Fruit fly (Drosophila melanogaster): ENCODE results near the gene Jasper.

Gene Jasper

dm6 chr3R:30055915-30056544, 3.7 kb downstream of the Jasper start, which contains the start of the genes Rpp14b and spn-A (continued):
- TF ChIP-seq CG34406 (GFP tag; optimal IDR thresholded peaks at IDR 0.05) (peak; percentile 38), pdm3 (GFP tag; optimal IDR thresholded peaks at IDR 0.05) (peak; percentile 49), topi (GFP tag; optimal IDR thresholded peaks at IDR 0.05) (peak; percentile 5), CG9139 (GFP tag; optimal IDR thresholded peaks at IDR 0.05) (no peak)

- TF ChIP-seq CG11762 (GFP tag; optimal IDR thresholded peaks at IDR 0.05; ENCODE audit: insufficient read depth) = peak; percentile 28
- peak; percentile 49 for TF ChIP-seq CG6808 (GFP tag; optimal IDR thresholded peaks at IDR 0.05)
- peak; percentile 87 for TF ChIP-seq svp (GFP tag)
- peak; percentile 79 for TF ChIP-seq Ets96B (tag; optimal IDR thresholded peaks at IDR 0.05)
- peak; percentile 90 for TF ChIP-seq Hr39 (GFP tag; optimal IDR thresholded peaks at IDR 0.05)
- peak; percentile 75 for TF ChIP-seq CG15336 (GFP tag; IDR thresholded peaks at IDR 0.05)
- peak; percentile 67 for TF ChIP-seq CG7368 (GFP tag; optimal IDR thresholded peaks at IDR 0.05)
- peak; percentile 86 for TF ChIP-seq Eip75B (GFP tag; optimal IDR thresholded peaks at IDR 0.05)
- no peak for TF ChIP-seq fkh (GFP tag; optimal IDR thresholded peaks at IDR 0.05)
- peak; percentile 66 to 71 for TF ChIP-seq salr (GFP tag; optimal IDR thresholded peaks at IDR 0.05)
- TF ChIP-seq CG10669 (GFP tag; optimal IDR thresholded peaks at IDR 0.05) = peak; percentile 76
- no peak for TF ChIP-seq CG6854 (GFP tag; optimal IDR thresholded peaks at IDR 0.05)
- TF ChIP-seq CG11902 (GFP tag; optimal IDR thresholded peaks at IDR 0.05) = peak; percentile 62
- TF ChIP-seq fd85E (GFP tag; optimal IDR thresholded peaks at IDR 0.05) = no peak
- TF ChIP-seq Sox14 (GFP tag; optimal IDR thresholded peaks at IDR 0.05) = peak; percentile 91
- peak; percentile 78 for TF ChIP-seq CG8632 (GFP tag; optimal IDR thresholded peaks at IDR 0.05)
- TF ChIP-seq acj6 (GFP tag; optimal IDR thresholded peaks at IDR 0.05) = peak; percentile 87
- peak; percentile 53 for TF ChIP-seq fd59A (GFP tag; optimal IDR thresholded peaks at IDR 0.05)
- TF ChIP-seq CG31627 (GFP tag; optimal IDR thresholded peaks at IDR 0.05) = peak; percentile 91
- peak; percentile 91 for TF ChIP-seq CG6163 (GFP tag; IDR thresholded peaks at IDR 0.05)
- TF ChIP-seq CG4318 (GFP tag; optimal IDR thresholded peaks at IDR 0.05) = no peak
- TF ChIP-seq CG16779 (tag; optimal IDR thresholded peaks at IDR 0.05) = peak; percentile 61
- peak; percentile 84 for TF ChIP-seq net (GFP tag; optimal IDR thresholded peaks at IDR 0.05)
- TF ChIP-seq CG8319 (GFP tag; optimal IDR thresholded peaks at IDR 0.05) = peak; percentile 60
- peak; percentile 76 for TF ChIP-seq Gug (GFP tag; IDR thresholded peaks at IDR 0.05)
- TF ChIP-seq achi (GFP tag; optimal IDR thresholded peaks at IDR 0.05) = peak; percentile 86
- TF ChIP-seq CG8119 (GFP tag; IDR thresholded peaks at IDR 0.05) = peak; percentile 79
- peak; percentile 84 for TF ChIP-seq Sox102F (GFP tag; optimal IDR thresholded peaks at IDR 0.05)
- TF ChIP-seq Eip78C (GFP tag) = peak; percentile 93
- TF ChIP-seq dsx (GFP tag; optimal IDR thresholded peaks at IDR 0.05; ENCODE audit: poor library complexity, severe bottlenecking) = peak; percentile 71
- TF ChIP-seq spab (GFP tag; optimal IDR thresholded peaks at IDR 0.05) = no peak
- TF ChIP-seq CG1621 (tag; optimal IDR thresholded peaks at IDR 0.05) = peak; percentile 78
- peak; percentile 96 for TF ChIP-seq vri (GFP tag; optimal IDR thresholded peaks at IDR 0.05)
- peak; percentile 69 for TF ChIP-seq dac (GFP tag; optimal IDR thresholded peaks at IDR 0.05)
- peak; percentile 72 for TF ChIP-seq Hr38 (GFP tag; optimal IDR thresholded peaks at IDR 0.05)
- TF ChIP-seq eg (GFP tag; IDR thresholded peaks at IDR 0.05) = peak; percentile 93
- no peak for TF ChIP-seq CG6276 (GFP tag; optimal IDR thresholded peaks at IDR 0.05)
- peak; percentile 34 for TF ChIP-seq Blimp-1 (GFP tag; optimal IDR thresholded peaks at IDR 0.05)
- TF ChIP-seq CG11294 (GFP tag; IDR thresholded peaks at IDR 0.05) = peak; percentile 73
- TF ChIP-seq CG32006 (GFP tag; optimal IDR thresholded peaks at IDR 0.05) = peak; percentile 80
- no peak for TF ChIP-seq CG9139 (GFP tag; optimal IDR thresholded peaks at IDR 0.05)
- peak; percentile 81 for TF ChIP-seq Lpt (GFP tag; optimal IDR thresholded peaks at IDR 0.05)
- peak; percentile 89 for TF ChIP-seq Hr4 (GFP tag; optimal IDR thresholded peaks at IDR 0.05)
- TF ChIP-seq cyc (GFP tag; optimal IDR thresholded peaks at IDR 0.05) = peak; percentile 85
- TF ChIP-seq Met (GFP tag; optimal IDR thresholded peaks at IDR 0.05) = peak; percentile 83
Observed at dm6 chr3R:30056592-30057135, 4.3 kb downstream of the Jasper start, which contains the start of the genes CG7950 and Rpp14a. Gene CG7950, plus strand, starts transcription at chr3R:30056859. Gene Rpp14a, plus strand, starts transcription at chr3R:30056859.

Data from whole organism, prepupa.